Fruit fly (Drosophila melanogaster) whole organism, embryonic: ENCODE measurements around the gene Pax.
A peak's percentile ranks its signal among the peaks of the same experiment; 100 is the strongest.

ENCODE experiments used
- Atf-2 ChIP-seq: fragments of 200-800 bp; sonication (Bioruptor generic); optimal IDR thresholded peaks from 2 replicates; lab custom pipeline; 2016; ENCODE audit warnings: missing biosample characterization, missing genetic modification characterization
- Bdp1 ChIP-seq: fragments of 200-800 bp; sonication (Bioruptor generic); optimal IDR thresholded peaks from 3 replicates; lab custom pipeline; 2016; ENCODE audit warnings: missing biosample characterization, missing genetic modification characterization
- Bteb2 ChIP-seq: fragments of 200-800 bp; sonication (Bioruptor generic); optimal IDR thresholded peaks from 2 replicates; lab custom pipeline; 2016; ENCODE audit warnings: missing biosample characterization, missing genetic modification characterization
- CG10543 ChIP-seq: fragments of 200-800 bp; sonication (Bioruptor generic); optimal IDR thresholded peaks from 3 replicates; lab custom pipeline; 2017; ENCODE audit warnings: missing biosample characterization, mild to moderate bottlenecking, missing genetic modification characterization, moderate library complexity
- CG13123 ChIP-seq: fragments of 200-800 bp; sonication (Bioruptor generic); optimal IDR thresholded peaks from 2 replicates; lab custom pipeline; 2016; ENCODE audit warnings: missing biosample characterization, missing genetic modification characterization
- CG14014 ChIP-seq: fragments of 200-800 bp; sonication (Bioruptor generic); IDR thresholded peaks from 2 replicates; pipeline ENCODE4 v1.3.6; 2022; ENCODE audit warnings: missing biosample characterization, missing genetic modification characterization
- CG1603 ChIP-seq: fragments of 200-800 bp; sonication (Bioruptor generic); optimal IDR thresholded peaks from 2 replicates; lab custom pipeline; 2019; ENCODE audit warnings: missing biosample characterization, mild to moderate bottlenecking, missing genetic modification characterization, moderate library complexity
- CG16813 ChIP-seq: fragments of 200-800 bp; sonication (Bioruptor generic); IDR thresholded peaks from 3 replicates; pipeline ENCODE4 v1.3.6; 2022; ENCODE audit warnings: missing biosample characterization, missing genetic modification characterization; ENCODE audit not compliant: partially characterized antibody
- CG16863 ChIP-seq: fragments of 200-800 bp; sonication (Bioruptor generic); optimal IDR thresholded peaks from 3 replicates; lab custom pipeline; 2016; ENCODE audit warnings: missing biosample characterization, missing genetic modification characterization
- CG18476 ChIP-seq: fragments of 200-800 bp; sonication (Bioruptor generic); optimal IDR thresholded peaks from 2 replicates; lab custom pipeline; 2016; ENCODE audit warnings: missing biosample characterization, mild to moderate bottlenecking, missing genetic modification characterization
- CG2116 ChIP-seq: fragments of 200-800 bp; sonication (Bioruptor generic); optimal IDR thresholded peaks from 3 replicates; lab custom pipeline; 2018; ENCODE audit warnings: missing biosample characterization, mild to moderate bottlenecking, missing genetic modification characterization
- CG2712 ChIP-seq: fragments of 200-800 bp; optimal IDR thresholded peaks from 3 replicates; lab custom pipeline; 2019; ENCODE audit warnings: missing biosample characterization, mild to moderate bottlenecking, missing genetic modification characterization, moderate library complexity
- CG3065 ChIP-seq: fragments of 200-800 bp; sonication (Bioruptor generic); optimal IDR thresholded peaks from 2 replicates; lab custom pipeline; 2016; ENCODE audit warnings: missing biosample characterization, missing genetic modification characterization
- CG3163 ChIP-seq: fragments of 200-800 bp; sonication (Bioruptor generic); optimal IDR thresholded peaks from 3 replicates; lab custom pipeline; 2016; ENCODE audit warnings: missing biosample characterization, missing genetic modification characterization
- CG33557 ChIP-seq: fragments of 200-800 bp; sonication (Bioruptor generic); optimal IDR thresholded peaks from 2 replicates; lab custom pipeline; 2019; ENCODE audit warnings: missing biosample characterization, mild to moderate bottlenecking, missing genetic modification characterization, moderate library complexity
- CG4360 ChIP-seq: fragments of 200-800 bp; sonication (Bioruptor generic); IDR thresholded peaks from 2 replicates; pipeline ENCODE4 v1.3.6; 2022; ENCODE audit warnings: missing biosample characterization, missing genetic modification characterization
- CG7556 ChIP-seq: fragments of 200-800 bp; sonication (Bioruptor generic); optimal IDR thresholded peaks from 2 replicates; lab custom pipeline; 2017; ENCODE audit warnings: missing biosample characterization, mild to moderate bottlenecking, missing genetic modification characterization
- CG7839 ChIP-seq: fragments of 200-800 bp; sonication (Bioruptor generic); optimal IDR thresholded peaks from 3 replicates; lab custom pipeline; 2018; ENCODE audit warnings: missing biosample characterization, mild to moderate bottlenecking, missing genetic modification characterization, moderate library complexity
- CG8089 ChIP-seq: fragments of 200-800 bp; sonication (Bioruptor generic); optimal IDR thresholded peaks from 3 replicates; lab custom pipeline; 2016; ENCODE audit warnings: missing biosample characterization, missing genetic modification characterization
- Dref ChIP-seq: fragments of 200-800 bp; sonication (Bioruptor generic); IDR thresholded peaks from 2 replicates; pipeline ENCODE4 v1.3.6; 2022; ENCODE audit warnings: missing biosample characterization, missing genetic modification characterization
- Eip74EF ChIP-seq, 2 experiments: fragments of 200-800 bp in 1 of 2; fragments of >200 bp in 1 of 2; sonication (Bioruptor generic) in 1 of 2; optimal IDR thresholded peaks; 2 replicates each; lab custom pipeline; 2017 to 2019; ENCODE audit warnings: missing biosample characterization in 2 of 2, missing genetic modification characterization in 2 of 2, mild to moderate bottlenecking in 1 of 2, moderate library complexity in 1 of 2
- Gug ChIP-seq: fragments of 200-800 bp; sonication (Bioruptor generic); IDR thresholded peaks from 4 replicates; pipeline ENCODE4 v1.3.6; 2022; ENCODE audit warnings: missing biosample characterization, missing genetic modification characterization
- H2.0 ChIP-seq: fragments of 200-800 bp; sonication (Bioruptor generic); IDR thresholded peaks from 2 replicates; pipeline ENCODE4 v1.3.6; 2022; ENCODE audit warnings: missing biosample characterization, missing genetic modification characterization
- Hr3 ChIP-seq: fragments of 200-800 bp; sonication (Bioruptor generic); optimal IDR thresholded peaks from 3 replicates; lab custom pipeline; 2016; ENCODE audit warnings: missing biosample characterization, missing genetic modification characterization
- MBD-R2 ChIP-seq: fragments of 200-800 bp; sonication (Bioruptor generic); IDR thresholded peaks from 2 replicates; pipeline ENCODE4 v1.3.6; 2022; ENCODE audit warnings: missing biosample characterization, missing genetic modification characterization
- MTF-1 ChIP-seq: fragments of 200-800 bp; sonication (Bioruptor generic); optimal IDR thresholded peaks from 2 replicates; lab custom pipeline; 2018; ENCODE audit warnings: missing biosample characterization, mild to moderate bottlenecking, missing genetic modification characterization, borderline replicate concordance
- Nf-YB ChIP-seq: fragments of 200-800 bp; sonication (Bioruptor generic); optimal IDR thresholded peaks from 3 replicates; lab custom pipeline; 2019; ENCODE audit warnings: missing biosample characterization, mild to moderate bottlenecking, missing genetic modification characterization, moderate library complexity
- Oaz ChIP-seq: fragments of 200-800 bp; sonication (Bioruptor generic); IDR thresholded peaks from 2 replicates; pipeline ENCODE4 v1.3.6; 2022; ENCODE audit warnings: missing biosample characterization, missing genetic modification characterization
- PHDP ChIP-seq: fragments of 200-800 bp; sonication (Bioruptor generic); optimal IDR thresholded peaks from 3 replicates; lab custom pipeline; 2018; ENCODE audit warnings: missing biosample characterization, mild to moderate bottlenecking, missing genetic modification characterization, moderate library complexity
- ap ChIP-seq: fragments of 200-800 bp; sonication (Bioruptor generic); IDR thresholded peaks from 2 replicates; pipeline ENCODE4 v1.3.6; 2022; ENCODE audit warnings: missing biosample characterization, missing genetic modification characterization
- bigmax ChIP-seq: fragments of 200-800 bp; sonication (Bioruptor generic); optimal IDR thresholded peaks from 2 replicates; lab custom pipeline; 2018; ENCODE audit warnings: missing biosample characterization, mild to moderate bottlenecking, missing genetic modification characterization
- fd96Cb ChIP-seq: fragments of 200-800 bp; sonication (Bioruptor generic); optimal IDR thresholded peaks from 2 replicates; lab custom pipeline; 2018; ENCODE audit warnings: missing biosample characterization, mild to moderate bottlenecking, missing genetic modification characterization, moderate library complexity
- gce ChIP-seq: fragments of 200-800 bp; sonication (Bioruptor generic); IDR thresholded peaks from 3 replicates; pipeline ENCODE4 v1.3.6; 2022; ENCODE audit warnings: missing biosample characterization, missing genetic modification characterization
- gem ChIP-seq: fragments of 200-800 bp; sonication (Bioruptor generic); optimal IDR thresholded peaks from 2 replicates; lab custom pipeline; 2019; ENCODE audit warnings: missing biosample characterization, mild to moderate bottlenecking, missing genetic modification characterization, moderate library complexity
- ham ChIP-seq: fragments of 200-800 bp; sonication (Bioruptor generic); IDR thresholded peaks from 2 replicates; pipeline ENCODE4 v1.3.6; 2022; ENCODE audit warnings: missing biosample characterization, missing genetic modification characterization
- her ChIP-seq: fragments of 200-800 bp; sonication (Bioruptor generic); optimal IDR thresholded peaks from 2 replicates; lab custom pipeline; 2016; ENCODE audit warnings: missing biosample characterization, missing genetic modification characterization
- ind ChIP-seq: fragments of 200-800 bp; sonication (Bioruptor generic); optimal IDR thresholded peaks from 3 replicates; lab custom pipeline; 2016; ENCODE audit warnings: missing biosample characterization, missing genetic modification characterization
- klu ChIP-seq: fragments of 200-800 bp; sonication (Bioruptor generic); IDR thresholded peaks from 2 replicates; pipeline ENCODE4 v1.3.6; 2022; ENCODE audit warnings: missing biosample characterization, missing genetic modification characterization
- lov ChIP-seq, 2 experiments: fragments of 200-800 bp in 1 of 2; fragments of >200 bp in 1 of 2; sonication (Bioruptor generic) in 1 of 2; IDR thresholded peaks in 1 of 2; optimal IDR thresholded peaks in 1 of 2; 2 replicates in 1 of 2; 3 replicates in 1 of 2; pipeline versions ENCODE4 v1.3.6 to Lab custom; 2017 to 2022; ENCODE audit warnings: missing biosample characterization in 1 of 2, missing genetic modification characterization in 1 of 2
- mld ChIP-seq: fragments of 200-800 bp; sonication (Bioruptor generic); IDR thresholded peaks from 3 replicates; pipeline ENCODE4 v1.3.6; 2022; ENCODE audit warnings: missing biosample characterization, missing genetic modification characterization; ENCODE audit not compliant: partially characterized antibody
- odd ChIP-seq: fragments of 200-800 bp; sonication (Bioruptor generic); optimal IDR thresholded peaks from 2 replicates; lab custom pipeline; 2017; ENCODE audit warnings: missing biosample characterization, mild to moderate bottlenecking, missing genetic modification characterization
- pb ChIP-seq: fragments of 200-800 bp; sonication (Bioruptor generic); optimal IDR thresholded peaks from 3 replicates; lab custom pipeline; 2016; ENCODE audit warnings: missing biosample characterization, missing genetic modification characterization
- pfk ChIP-seq: fragments of 200-800 bp; sonication (Bioruptor generic); optimal IDR thresholded peaks from 2 replicates; lab custom pipeline; 2018; ENCODE audit warnings: missing biosample characterization, mild to moderate bottlenecking, missing genetic modification characterization, moderate library complexity
- run ChIP-seq: fragments of 200-800 bp; sonication (Bioruptor generic); optimal IDR thresholded peaks from 3 replicates; lab custom pipeline; 2018; ENCODE audit warnings: missing biosample characterization, mild to moderate bottlenecking, missing genetic modification characterization
- sna ChIP-seq: fragments of 200-800 bp; sonication (Bioruptor generic); IDR thresholded peaks from 2 replicates; pipeline ENCODE4 v1.3.6; 2022; ENCODE audit warnings: missing biosample characterization, missing genetic modification characterization; ENCODE audit not compliant: partially characterized antibody
- stc ChIP-seq: fragments of 200-800 bp; sonication (Bioruptor generic); IDR thresholded peaks from 2 replicates; pipeline ENCODE4 v1.3.6; 2022; ENCODE audit warnings: missing biosample characterization, missing genetic modification characterization
- wor ChIP-seq: fragments of 200-800 bp; sonication (Bioruptor generic); IDR thresholded peaks from 2 replicates; pipeline ENCODE4 v1.3.6; 2022; ENCODE audit warnings: missing biosample characterization, missing genetic modification characterization

Pax gene

dm6 chr2L:19416602-19417497 lies 9.5 kb downstream of the Pax start, which contains the start of gene Lectin-galC1 (continued):
- TF ChIP-seq fd96Cb (tag; lab: Kevin White, UChicago) (peak; percentile 84), MTF-1 (GFP tag; lab: Kevin White, UChicago) (peak; percentile 80), CG16863 (GFP tag; lab: Kevin White, UChicago) (peak; percentile 91), CG2116 (peak; percentile 70), CG2712 (peak; percentile 89), CG3065 (peak; percentile 83), sna (GFP tag; lab: Robert Waterston, UW) (no peak), CG8089 (peak; percentile 89), Oaz (GFP tag; lab: Robert Waterston, UW) (peak; percentile 78), klu (GFP tag; lab: Robert Waterston, UW) (peak; percentile 36; the same call in 1 of the 2 replicates), Dref (GFP tag; lab: Robert Waterston, UW) (no peak), Atf-2 (GFP tag; lab: Kevin White, UChicago) (peak; percentile 78), Gug (peak; percentile 73; the same call in 3 of the 4 replicates), run (tag; lab: Kevin White, UChicago) (peak; percentile 83), CG3163 (GFP tag; lab: Kevin White, UChicago) (peak; percentile 74), CG13123 (GFP tag; lab: Kevin White, UChicago) (peak; percentile 74), ind (GFP tag; lab: Kevin White, UChicago) (peak; percentile 86), CG1603 (tag; lab: Kevin White, UChicago) (peak; percentile 92), MBD-R2 (peak; percentile 42; the same call in 1 of the 2 replicates), CG10543 (peak; percentile 36), CG18476 (GFP tag; lab: Kevin White, UChicago) (peak; percentile 81), pb (GFP tag; lab: Kevin White, UChicago) (peak; percentile 70), gem (tag; lab: Kevin White, UChicago) (peak; percentile 94), Bteb2 (peak; percentile 82), pfk (GFP tag; lab: Kevin White, UChicago) (peak; percentile 62), H2.0 (peak; percentile 87), ham (no peak), ap (peak; percentile 78), CG7556 (peak; percentile 80), gce (peak; percentile 72; the same call in 2 of the 3 replicates), bigmax (GFP tag; lab: Kevin White, UChicago) (no peak), Eip74EF (GFP tag; optimal IDR thresholded peaks at IDR 0.05; lab: Kevin White, UChicago) (peak in 1 of 2 experiments; percentile 89), lov (optimal IDR thresholded peaks at IDR 0.05; lab: Kevin White, UChicago) (no peak), lov (GFP tag; IDR thresholded peaks at IDR 0.05; lab: Robert Waterston, UW) (peak; percentile 77; the same call in 2 of the 3 replicates), Bdp1 (GFP tag; lab: Kevin White, UChicago) (peak; percentile 76), CG14014 (peak; percentile 85), CG4360 (peak; percentile 48; the same call in 1 of the 2 replicates), CG7839 (tag; lab: Kevin White, UChicago) (peak; percentile 89), her (GFP tag; lab: Kevin White, UChicago) (peak; percentile 88), wor (peak; percentile 77), odd (GFP tag; lab: Kevin White, UChicago) (peak; percentile 84), PHDP (tag; lab: Kevin White, UChicago) (peak; percentile 88), mld (GFP tag; lab: Robert Waterston, UW) (no peak), Nf-YB (GFP tag; lab: Kevin White, UChicago) (peak; percentile 69), CG33557 (peak; percentile 72), CG16813 (GFP tag; lab: Robert Waterston, UW) (no peak), stc (peak; percentile 88), Hr3 (GFP tag; lab: Kevin White, UChicago) (peak; percentile 82)
